Worm (Caenorhabditis elegans): ENCODE measurements around the gene C25B8.8.

DNA sequence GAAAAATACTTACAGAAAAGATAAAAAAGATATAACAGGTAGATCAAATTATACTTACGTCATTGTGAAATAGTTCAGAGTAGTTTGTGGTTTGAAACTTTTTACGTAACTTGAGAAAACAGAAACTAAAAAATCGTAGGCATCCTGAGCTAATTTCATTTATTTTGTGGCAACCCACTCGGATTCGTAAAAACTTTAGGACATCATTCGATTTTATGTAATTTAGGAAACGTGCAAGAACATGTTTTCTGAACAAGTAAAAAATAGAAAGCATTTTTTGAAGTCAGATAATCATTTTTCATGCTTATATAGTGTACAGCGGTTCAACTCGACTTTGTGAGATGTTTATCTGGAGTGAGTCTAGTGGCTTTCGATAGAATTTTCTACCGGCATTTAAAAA lies 11.1 kb upstream of the C25B8.8 start, which contains the start of gene hic-1:
- TF ChIP-seq ztf-23 (GFP tag; IDR thresholded peaks at IDR 0.05) (no peak), ref-1 (GFP tag; conservative IDR thresholded peaks at IDR 0.05) (no peak), med-1 (GFP tag; optimal IDR thresholded peaks at IDR 0.05; ENCODE audit: insufficient read depth) (no peak), flt-1 (GFP tag; IDR thresholded peaks at IDR 0.05) (no peak), T22C8.4 (GFP tag; IDR thresholded peaks at IDR 0.05) (no peak), tab-1 (GFP tag; IDR thresholded peaks at IDR 0.05) (no peak), ztf-29 (GFP tag; IDR thresholded peaks at IDR 0.05) (no peak), cog-1 (tag; optimal IDR thresholded peaks at IDR 0.05) (no peak), klf-2 (GFP tag; conservative IDR thresholded peaks at IDR 0.05) (no peak)
